Fruit fly (Drosophila melanogaster) whole organism, embryonic: ENCODE results near the gene ppk23.

Source experiments
- Abd-B ChIP-seq: fragments of 200-800 bp; sonication (Bioruptor generic); optimal IDR thresholded peaks from 2 replicates; lab custom pipeline; 2018; ENCODE audit warnings: missing biosample characterization, mild to moderate bottlenecking, missing genetic modification characterization, moderate library complexity
- Ada2b ChIP-seq: fragments of 200-800 bp; sonication (Bioruptor generic); IDR thresholded peaks from 2 replicates; pipeline ENCODE4 v1.3.6; 2022; ENCODE audit warnings: missing biosample characterization, missing genetic modification characterization
- B-H2 ChIP-seq: fragments of 200-800 bp; sonication (Bioruptor generic); optimal IDR thresholded peaks from 2 replicates; lab custom pipeline; 2018; ENCODE audit warnings: missing biosample characterization, mild to moderate bottlenecking, missing genetic modification characterization
- CG10979 ChIP-seq: fragments of 200-800 bp; sonication (Bioruptor generic); optimal IDR thresholded peaks from 2 replicates; lab custom pipeline; 2018; ENCODE audit warnings: missing biosample characterization, mild to moderate bottlenecking, missing genetic modification characterization, moderate library complexity
- CG12744 ChIP-seq: fragments of 200-800 bp; sonication (Bioruptor generic); optimal IDR thresholded peaks from 2 replicates; lab custom pipeline; 2016; ENCODE audit warnings: missing biosample characterization, missing genetic modification characterization
- CG13424 ChIP-seq: fragments of 200-800 bp; sonication (Bioruptor generic); optimal IDR thresholded peaks from 2 replicates; lab custom pipeline; 2019; ENCODE audit warnings: missing biosample characterization, mild to moderate bottlenecking, missing genetic modification characterization, moderate library complexity
- CG13775 ChIP-seq: fragments of 200-800 bp; sonication (Bioruptor generic); optimal IDR thresholded peaks from 3 replicates; lab custom pipeline; 2017; ENCODE audit warnings: missing biosample characterization, mild to moderate bottlenecking, missing genetic modification characterization
- CG13894 ChIP-seq: fragments of 200-800 bp; sonication (Bioruptor generic); optimal IDR thresholded peaks from 3 replicates; lab custom pipeline; 2018; ENCODE audit warnings: missing biosample characterization, mild to moderate bottlenecking, missing genetic modification characterization, moderate library complexity
- CG1529 ChIP-seq: fragments of 200-800 bp; sonication (Bioruptor generic); optimal IDR thresholded peaks from 3 replicates; lab custom pipeline; 2018; ENCODE audit warnings: missing biosample characterization, missing genetic modification characterization
- CG1603 ChIP-seq: fragments of 200-800 bp; sonication (Bioruptor generic); optimal IDR thresholded peaks from 2 replicates; lab custom pipeline; 2019; ENCODE audit warnings: missing biosample characterization, mild to moderate bottlenecking, missing genetic modification characterization, moderate library complexity
- CG17328 ChIP-seq: fragments of 200-800 bp; sonication (Bioruptor generic); IDR thresholded peaks from 2 replicates; pipeline ENCODE4 v1.3.6; 2022; ENCODE audit warnings: missing biosample characterization, missing genetic modification characterization
- CG17361 ChIP-seq: fragments of 200-800 bp; sonication (Bioruptor generic); IDR thresholded peaks from 3 replicates; pipeline ENCODE4 v1.3.6; 2022; ENCODE audit warnings: missing biosample characterization, missing genetic modification characterization
- CG17612 ChIP-seq: fragments of 200-800 bp; sonication (Bioruptor generic); IDR thresholded peaks from 2 replicates; pipeline ENCODE4 v1.3.6; 2022; ENCODE audit warnings: missing biosample characterization, missing genetic modification characterization
- CG1792 ChIP-seq: fragments of 200-800 bp; sonication (Bioruptor generic); optimal IDR thresholded peaks from 2 replicates; lab custom pipeline; 2016; ENCODE audit warnings: missing biosample characterization, missing genetic modification characterization
- CG2678 ChIP-seq: fragments of 200-800 bp; sonication (Bioruptor generic); optimal IDR thresholded peaks from 3 replicates; lab custom pipeline; 2019; ENCODE audit warnings: missing biosample characterization, mild to moderate bottlenecking, missing genetic modification characterization, moderate library complexity
- CG3163 ChIP-seq: fragments of 200-800 bp; sonication (Bioruptor generic); optimal IDR thresholded peaks from 3 replicates; lab custom pipeline; 2016; ENCODE audit warnings: missing biosample characterization, missing genetic modification characterization
- CG4424 ChIP-seq: fragments of 200-800 bp; sonication (Bioruptor generic); optimal IDR thresholded peaks from 3 replicates; lab custom pipeline; 2016; ENCODE audit warnings: missing biosample characterization, missing genetic modification characterization
- CG6654 ChIP-seq: fragments of 200-800 bp; sonication (Bioruptor generic); optimal IDR thresholded peaks from 2 replicates; lab custom pipeline; 2017; ENCODE audit warnings: missing biosample characterization, mild to moderate bottlenecking, missing genetic modification characterization
- CG7839 ChIP-seq: fragments of 200-800 bp; sonication (Bioruptor generic); optimal IDR thresholded peaks from 3 replicates; lab custom pipeline; 2018; ENCODE audit warnings: missing biosample characterization, mild to moderate bottlenecking, missing genetic modification characterization, moderate library complexity
- CG8290 ChIP-seq, 3 experiments: fragments of 200-800 bp; sonication (Bioruptor generic); optimal IDR thresholded peaks; 2 replicates each; lab custom pipeline; 2016 to 2019; ENCODE audit warnings: missing biosample characterization in 3 of 3, missing genetic modification characterization in 3 of 3, mild to moderate bottlenecking in 2 of 3, moderate library complexity in 1 of 3
- CG8388 ChIP-seq: fragments of 200-800 bp; sonication (Bioruptor generic); optimal IDR thresholded peaks from 2 replicates; lab custom pipeline; 2019; ENCODE audit warnings: missing biosample characterization, mild to moderate bottlenecking, missing genetic modification characterization, moderate library complexity
- CG8478 ChIP-seq: fragments of >200 bp; optimal IDR thresholded peaks from 2 replicates; lab custom pipeline; 2018
- CG9727 ChIP-seq: fragments of 200-800 bp; sonication (Bioruptor generic); optimal IDR thresholded peaks from 3 replicates; lab custom pipeline; 2017; ENCODE audit warnings: missing biosample characterization, mild to moderate bottlenecking, missing genetic modification characterization
- Chrac-16 ChIP-seq: fragments of 200-800 bp; sonication (Bioruptor generic); optimal IDR thresholded peaks from 3 replicates; lab custom pipeline; 2016; ENCODE audit warnings: missing biosample characterization, missing genetic modification characterization
- D19B ChIP-seq: fragments of 200-800 bp; sonication (Bioruptor generic); optimal IDR thresholded peaks from 2 replicates; lab custom pipeline; 2017; ENCODE audit warnings: missing biosample characterization, mild to moderate bottlenecking, missing genetic modification characterization
- Doc2 ChIP-seq: fragments of 200-800 bp; sonication (Bioruptor generic); IDR thresholded peaks from 2 replicates; pipeline ENCODE4 v1.3.6; 2022; ENCODE audit warnings: missing biosample characterization, missing genetic modification characterization
- H15 ChIP-seq: fragments of 200-800 bp; sonication (Bioruptor generic); IDR thresholded peaks from 3 replicates; pipeline ENCODE4 v1.3.6; 2022; ENCODE audit warnings: missing biosample characterization, missing genetic modification characterization
- HLH54F ChIP-seq: fragments of 200-800 bp; sonication (Bioruptor generic); optimal IDR thresholded peaks from 3 replicates; lab custom pipeline; 2016; ENCODE audit warnings: missing biosample characterization, missing genetic modification characterization
- HmgD ChIP-seq: fragments of 200-800 bp; sonication (Bioruptor generic); optimal IDR thresholded peaks from 3 replicates; lab custom pipeline; 2016; ENCODE audit warnings: missing biosample characterization, missing genetic modification characterization
- Hr3 ChIP-seq: fragments of 200-800 bp; sonication (Bioruptor generic); optimal IDR thresholded peaks from 3 replicates; lab custom pipeline; 2016; ENCODE audit warnings: missing biosample characterization, missing genetic modification characterization
- Hr51 ChIP-seq, 2 experiments: fragments of 200-800 bp; sonication (Bioruptor generic); optimal IDR thresholded peaks; 2 replicates in 1 of 2; 3 replicates in 1 of 2; lab custom pipeline; 2016 to 2018; ENCODE audit warnings: missing biosample characterization in 2 of 2, missing genetic modification characterization in 2 of 2, mild to moderate bottlenecking in 1 of 2, moderate library complexity in 1 of 2
- Med ChIP-seq: fragments of 200-800 bp; sonication (Bioruptor generic); peaks from one replicate; lab custom pipeline; 2016; ENCODE audit warnings: missing biosample characterization, missing genetic modification characterization, mild to moderate bottlenecking, inconsistent platforms, moderate library complexity
- Mrtf ChIP-seq: fragments of 200-800 bp; sonication (Bioruptor generic); IDR thresholded peaks from 3 replicates; pipeline ENCODE4 v1.3.6; 2022; ENCODE audit warnings: missing biosample characterization, missing genetic modification characterization
- Myb ChIP-seq: fragments of 200-800 bp; sonication (Bioruptor generic); optimal IDR thresholded peaks from 2 replicates; lab custom pipeline; 2016; ENCODE audit warnings: missing biosample characterization, missing genetic modification characterization
- Nf-YC ChIP-seq: fragments of 200-800 bp; optimal IDR thresholded peaks from 3 replicates; lab custom pipeline; 2019; ENCODE audit warnings: missing biosample characterization, mild to moderate bottlenecking, missing genetic modification characterization, moderate library complexity
- Pdp1 ChIP-seq, 2 experiments: fragments of 200-800 bp; sonication (Bioruptor generic); optimal IDR thresholded peaks; 3 replicates each; lab custom pipeline; 2016; ENCODE audit warnings: missing biosample characterization in 2 of 2, missing genetic modification characterization in 2 of 2, mild to moderate bottlenecking in 1 of 2, moderate library complexity in 1 of 2
- Stat92E ChIP-seq, 3 experiments: fragments of >200 bp in 2 of 3; fragments of 200-800 bp in 1 of 3; sonication (Bioruptor generic) in 1 of 3; optimal IDR thresholded peaks; 2 replicates each; lab custom pipeline; 2017 to 2019; ENCODE audit warnings: missing biosample characterization in 3 of 3, missing genetic modification characterization in 3 of 3, mild to moderate bottlenecking in 1 of 3, moderate library complexity in 1 of 3
- Trl ChIP-seq, 3 experiments: fragments of >200 bp in 2 of 3; fragments of 200-800 bp in 1 of 3; sonication (Bioruptor generic) in 1 of 3; optimal IDR thresholded peaks; 2 replicates in 1 of 3; 3 replicates in 2 of 3; lab custom pipeline; 2016 to 2017; ENCODE audit warnings: missing biosample characterization in 1 of 3, missing genetic modification characterization in 1 of 3
- Xrp1 ChIP-seq: fragments of 200-800 bp; sonication (Bioruptor generic); IDR thresholded peaks from 2 replicates; pipeline ENCODE4 v1.3.6; 2022; ENCODE audit warnings: missing biosample characterization, missing genetic modification characterization
- ase ChIP-seq: fragments of 200-800 bp; sonication (Bioruptor generic); IDR thresholded peaks from 3 replicates; pipeline ENCODE4 v1.3.6; 2022; ENCODE audit warnings: missing biosample characterization, missing genetic modification characterization
- br ChIP-seq: fragments of >200 bp; optimal IDR thresholded peaks from 2 replicates; lab custom pipeline; 2017
- bsh ChIP-seq, 2 experiments: fragments of 200-800 bp; sonication (Bioruptor generic); optimal IDR thresholded peaks; 2 replicates each; lab custom pipeline; 2017 to 2018; ENCODE audit warnings: mild to moderate bottlenecking in 2 of 2, missing biosample characterization in 2 of 2, missing genetic modification characterization in 2 of 2, moderate library complexity in 1 of 2
- dpn ChIP-seq, 2 experiments: fragments of 200-800 bp; sonication (Bioruptor generic); optimal IDR thresholded peaks; 3 replicates each; lab custom pipeline; 2016; ENCODE audit warnings: missing biosample characterization in 2 of 2, missing genetic modification characterization in 2 of 2
- grau ChIP-seq: fragments of 200-800 bp; optimal IDR thresholded peaks from 3 replicates; lab custom pipeline; 2019; ENCODE audit warnings: missing biosample characterization, mild to moderate bottlenecking, missing genetic modification characterization, moderate library complexity
- lab ChIP-seq: fragments of 200-800 bp; sonication (Bioruptor generic); optimal IDR thresholded peaks from 3 replicates; lab custom pipeline; 2017; ENCODE audit warnings: missing biosample characterization, missing genetic modification characterization, mild to moderate bottlenecking, moderate library complexity, missing genetic modification reagents
- nau ChIP-seq: fragments of 200-800 bp; sonication (Bioruptor generic); optimal IDR thresholded peaks from 3 replicates; lab custom pipeline; 2017; ENCODE audit warnings: missing biosample characterization, mild to moderate bottlenecking, missing genetic modification characterization, missing genetic modification reagents
- rib ChIP-seq: fragments of 200-800 bp; sonication (Bioruptor generic); IDR thresholded peaks from 2 replicates; pipeline ENCODE4 v1.3.6; 2022; ENCODE audit warnings: missing biosample characterization, missing genetic modification characterization
- row ChIP-seq: fragments of 200-800 bp; sonication (Bioruptor generic); IDR thresholded peaks from 3 replicates; pipeline ENCODE4 v1.3.6; 2022; ENCODE audit warnings: missing biosample characterization, missing genetic modification characterization
- sisA ChIP-seq: fragments of 200-800 bp; sonication (Bioruptor generic); IDR thresholded peaks from 2 replicates; pipeline ENCODE4 v1.3.6; 2022; ENCODE audit warnings: missing biosample characterization, missing genetic modification characterization
- so ChIP-seq: fragments of 200-800 bp; sonication (Bioruptor generic); IDR thresholded peaks from 3 replicates; pipeline ENCODE4 v1.3.6; 2022; ENCODE audit warnings: missing biosample characterization, missing genetic modification characterization

ppk23 gene

DNA sequence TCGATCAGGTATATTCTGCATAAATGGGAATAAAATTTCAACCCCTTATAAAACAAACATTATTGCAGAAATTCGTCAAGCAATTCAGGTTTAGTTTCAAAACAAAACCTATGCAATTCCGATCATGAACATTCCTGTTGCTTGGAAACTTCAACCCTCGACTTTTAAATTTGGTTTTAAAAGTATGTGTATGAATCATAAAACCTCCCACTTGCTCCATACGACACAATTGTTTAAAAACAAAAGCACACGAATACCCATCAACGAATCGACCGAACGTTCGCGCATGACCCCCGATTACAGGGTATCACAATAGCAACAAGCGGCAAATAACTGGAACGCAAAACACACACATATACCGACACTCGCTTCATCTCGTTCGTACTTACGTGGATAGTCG lies 9.1 kb upstream of the ppk23 start (continued):
- 0 out of 2 replicates have a peak, but pooled peaks have one; percentile 10 for TF ChIP-seq CG17328
- TF ChIP-seq HmgD (GFP tag; lab: Kevin White, UChicago), result no peak
- no peak for TF ChIP-seq ase (GFP tag; lab: Robert Waterston, UW)
- TF ChIP-seq grau (tag; lab: Kevin White, UChicago), result peak; percentile 23
- TF ChIP-seq CG8290 (GFP tag; optimal IDR thresholded peaks at IDR 0.05; lab: Kevin White, UChicago), result no peak
- peak in 1 of 2 experiments; percentile 51 for TF ChIP-seq CG8290 (tag; optimal IDR thresholded peaks at IDR 0.05; lab: Kevin White, UChicago)
- TF ChIP-seq Abd-B (GFP tag; lab: Kevin White, UChicago), result no peak
- peak; percentile 20 for TF ChIP-seq CG1792 (GFP tag; lab: Kevin White, UChicago)
- TF ChIP-seq CG2678 (tag; lab: Kevin White, UChicago), result peak; percentile 34
- peak; percentile 36 for TF ChIP-seq CG1603 (tag; lab: Kevin White, UChicago)
- peak; percentile 11 for TF ChIP-seq CG13424 (tag; lab: Kevin White, UChicago)
- no peak for TF ChIP-seq CG1529
- TF ChIP-seq B-H2, result no peak
- TF ChIP-seq CG13775, result peak; percentile 15
- TF ChIP-seq bsh (GFP tag; optimal IDR thresholded peaks at IDR 0.05; lab: Kevin White, UChicago), result peak; percentile 27
- TF ChIP-seq Stat92E (GFP tag; optimal IDR thresholded peaks at IDR 0.05; lab: Kevin White, UChicago), result no peak
- peak; percentile 16 for TF ChIP-seq CG10979 (tag; lab: Kevin White, UChicago)
- peak; percentile 37 for TF ChIP-seq CG9727 (GFP tag; lab: Kevin White, UChicago)
- no peak for TF ChIP-seq Doc2 (GFP tag; lab: Robert Waterston, UW)
- TF ChIP-seq Hr3 (GFP tag; lab: Kevin White, UChicago), result peak; percentile 12
- TF ChIP-seq Xrp1 (GFP tag; lab: Robert Waterston, UW), result no peak
- no peak for TF ChIP-seq CG6654
- peak; percentile 62 for TF ChIP-seq row (GFP tag; lab: Robert Waterston, UW)
- TF ChIP-seq lab (GFP tag; lab: Kevin White, UChicago), result no peak
- peak in 1 of 2 experiments; percentile 27 for TF ChIP-seq Pdp1 (GFP tag; optimal IDR thresholded peaks at IDR 0.05; lab: Kevin White, UChicago)
- no peak for TF ChIP-seq CG17612 (GFP tag; lab: Robert Waterston, UW)
- peak; percentile 85 for TF ChIP-seq Med (GFP tag; lab: Kevin White, UChicago)
- no peak for TF ChIP-seq CG8478
- peak; percentile 89 for TF ChIP-seq D19B (GFP tag; lab: Kevin White, UChicago)
- TF ChIP-seq HLH54F (GFP tag; lab: Kevin White, UChicago), result peak; percentile 27
- TF ChIP-seq Hr51 (GFP tag; optimal IDR thresholded peaks at IDR 0.05; lab: Kevin White, UChicago), result peak in 1 of 2 experiments; percentile 29
- no peak for TF ChIP-seq Myb (GFP tag; lab: Kevin White, UChicago)
- no peak for TF ChIP-seq rib (GFP tag; lab: Robert Waterston, UW)
- TF ChIP-seq Trl (optimal IDR thresholded peaks at IDR 0.05; lab: Kevin White, UChicago), result no peak
- peak; percentile 18 for TF ChIP-seq Trl (GFP tag; optimal IDR thresholded peaks at IDR 0.05; lab: Kevin White, UChicago)
- no peak for TF ChIP-seq Nf-YC (tag; lab: Kevin White, UChicago)
- TF ChIP-seq CG4424 (GFP tag; lab: Kevin White, UChicago), result peak; percentile 9
- no peak for TF ChIP-seq CG12744 (GFP tag; lab: Kevin White, UChicago)
- no peak for TF ChIP-seq Chrac-16 (GFP tag; lab: Kevin White, UChicago)
- 0 out of 3 replicates have a peak, but pooled peaks have one; percentile 50 for TF ChIP-seq Mrtf
- no peak for TF ChIP-seq CG13894 (tag; lab: Kevin White, UChicago)
- TF ChIP-seq CG17361, result peak; percentile 54; the same call in 1 of the 3 replicates
- no peak for TF ChIP-seq br (lab: Kevin White, UChicago)
- TF ChIP-seq Ada2b, result peak; percentile 39; the same call in 1 of the 2 replicates
- 0 out of 2 replicates have a peak, but pooled peaks have one; percentile 29 for TF ChIP-seq sisA (GFP tag; lab: Robert Waterston, UW)
- TF ChIP-seq CG8388, result peak; percentile 37
- TF ChIP-seq so, result no peak
- peak; percentile 8 for TF ChIP-seq nau (GFP tag; lab: Kevin White, UChicago)
- TF ChIP-seq H15, result 0 out of 3 replicates have a peak, but pooled peaks have one; percentile 25
- TF ChIP-seq CG3163 (GFP tag; lab: Kevin White, UChicago), result peak; percentile 6
- peak in 1 of 2 experiments; percentile 37 for TF ChIP-seq dpn (GFP tag; optimal IDR thresholded peaks at IDR 0.05; lab: Kevin White, UChicago)
- TF ChIP-seq CG7839, result peak; percentile 32
